Worm (Caenorhabditis elegans): Measurements from ENCODE around the gene mfn-1.

DNA sequence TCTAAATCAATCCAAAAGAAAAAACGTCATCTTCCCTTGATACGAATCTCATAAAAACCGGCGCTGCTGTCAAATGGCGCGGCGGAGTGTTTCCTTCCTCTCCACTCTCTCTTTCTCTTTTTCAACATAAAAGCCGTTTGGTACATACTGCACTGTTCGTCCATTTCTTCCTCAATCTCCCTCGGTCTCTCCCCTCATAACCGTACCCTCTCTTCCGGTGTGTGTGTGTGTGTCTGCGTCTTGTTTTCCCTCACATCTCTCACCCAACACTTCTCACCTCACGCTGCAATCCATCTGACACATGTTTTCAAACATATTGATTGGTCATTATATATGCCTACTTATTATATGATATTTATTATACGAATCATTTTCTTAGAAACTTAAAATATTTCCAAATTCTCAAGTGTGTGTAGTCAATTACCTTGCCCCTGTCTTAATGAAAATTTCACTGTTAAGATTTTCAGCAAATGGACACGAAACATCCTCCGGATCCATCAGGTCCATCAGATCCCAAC, 7.3 kb downstream of the mfn-1 start, which contains the start of the genes aars-1 and rga-1:
- TF ChIP-seq egl-27 (tag; optimal IDR thresholded peaks at IDR 0.05) (no peak), fkh-10 (GFP tag; optimal IDR thresholded peaks at IDR 0.05) (no peak)

Measured in whole organism, L3 larva.